Worm (Caenorhabditis elegans): ENCODE results near the gene B0353.1.

The B0353.1 gene

DNA sequence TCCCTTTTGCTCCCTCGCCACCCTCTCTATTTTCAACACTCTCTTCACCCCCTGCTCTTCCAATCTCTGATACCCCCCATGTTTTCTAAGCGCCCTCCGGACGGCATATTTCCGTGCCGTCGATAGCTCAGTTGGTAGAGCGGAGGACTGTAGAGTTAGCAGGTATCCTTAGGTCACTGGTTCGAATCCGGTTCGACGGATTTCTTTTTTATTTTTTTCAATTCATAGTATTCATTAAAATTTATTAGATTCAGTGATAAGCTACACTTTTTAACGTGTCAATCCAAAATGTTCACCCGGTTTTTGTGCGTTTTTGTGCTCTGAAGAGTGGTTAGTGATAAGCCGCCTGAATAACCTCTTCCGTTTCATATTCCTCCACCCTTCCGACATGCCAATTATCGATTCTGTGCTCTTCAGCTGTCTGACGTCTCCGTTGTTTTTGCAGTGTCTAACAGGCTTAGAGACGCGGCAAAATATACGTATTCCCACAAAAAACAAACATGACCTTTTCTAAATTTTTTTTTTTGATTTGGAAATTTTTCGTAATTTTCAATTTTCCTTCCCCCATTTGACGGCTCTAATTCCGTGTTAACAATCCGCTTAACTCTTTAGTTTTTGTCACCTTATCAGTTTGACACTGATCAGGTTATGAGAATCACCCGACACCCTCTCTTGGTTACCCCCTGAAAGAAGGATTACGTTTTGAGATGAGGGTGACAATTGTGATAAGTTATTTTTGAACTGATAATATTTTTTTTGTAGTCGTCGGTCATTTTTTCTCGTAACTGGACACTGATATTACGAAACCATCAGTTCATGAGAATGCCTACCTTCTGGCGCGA lies 20.3 kb upstream of the B0353.1 start (continued):
- TF ChIP-seq lin-26 (GFP tag; IDR thresholded peaks at IDR 0.05) = peak; percentile 59; the same call in 1 of the 2 replicates
- no peak for TF ChIP-seq sea-2 (GFP tag; IDR thresholded peaks at IDR 0.05)
- TF ChIP-seq F10E7.11 (tag; optimal IDR thresholded peaks at IDR 0.05) = no peak
- TF ChIP-seq lin-40 (tag; optimal IDR thresholded peaks at IDR 0.05) = peak; percentile 66
- no peak for TF ChIP-seq ceh-40 (GFP tag; IDR thresholded peaks at IDR 0.05)
- no peak for TF ChIP-seq F52B5.7 (tag; optimal IDR thresholded peaks at IDR 0.05)
- TF ChIP-seq hlh-12 (tag; optimal IDR thresholded peaks at IDR 0.05) = no peak
- TF ChIP-seq F23B12.7 (tag; optimal IDR thresholded peaks at IDR 0.05; ENCODE audit: insufficient read depth) = peak; percentile 14

DNA sequence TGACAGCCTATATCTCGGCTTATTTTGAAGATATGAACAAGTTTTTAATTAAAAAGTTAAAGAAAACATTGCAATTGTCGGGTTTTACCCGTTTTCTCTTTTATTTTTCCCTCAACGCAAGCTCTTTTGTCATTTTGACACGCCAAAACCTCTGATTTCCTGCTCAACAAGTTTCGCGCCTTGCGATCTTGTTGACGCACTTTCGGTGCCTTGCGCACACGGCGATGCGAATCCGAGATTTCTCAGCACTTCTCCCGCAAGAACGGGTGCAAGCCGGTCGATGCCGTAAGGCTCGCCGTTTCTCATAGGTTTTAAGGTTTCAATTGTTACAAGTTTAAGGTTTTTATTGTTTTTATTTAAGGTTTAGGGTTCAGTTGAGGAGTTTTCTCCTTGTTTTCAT lies 19.5 kb upstream of the B0353.1 start:
- peak; percentile 40 for TF ChIP-seq D2030.7 (GFP tag; IDR thresholded peaks at IDR 0.05)
- peak; percentile 71 for TF ChIP-seq ztf-18 (tag; optimal IDR thresholded peaks at IDR 0.05)

DNA sequence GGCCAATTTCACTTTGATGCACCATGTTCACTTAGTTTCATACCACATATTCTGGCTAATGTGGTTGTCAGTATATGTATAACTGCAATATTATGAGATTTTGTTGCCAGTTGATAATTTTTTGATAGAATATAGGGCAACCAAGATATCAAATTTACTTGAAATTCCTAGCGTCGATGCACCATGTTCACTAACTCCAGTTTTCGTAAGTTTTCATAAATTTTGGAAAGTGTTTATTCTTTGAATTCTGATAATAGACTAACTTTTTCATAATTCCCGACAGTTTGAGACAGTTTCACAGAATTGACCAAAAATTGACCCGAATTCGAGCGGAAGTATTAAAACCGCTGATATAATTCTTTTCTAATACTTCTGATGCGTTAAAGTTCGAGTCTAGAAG lies 18.7 kb upstream of the B0353.1 start:
- TF ChIP-seq ekl-4 (GFP tag; IDR thresholded peaks at IDR 0.05) = no peak

DNA sequence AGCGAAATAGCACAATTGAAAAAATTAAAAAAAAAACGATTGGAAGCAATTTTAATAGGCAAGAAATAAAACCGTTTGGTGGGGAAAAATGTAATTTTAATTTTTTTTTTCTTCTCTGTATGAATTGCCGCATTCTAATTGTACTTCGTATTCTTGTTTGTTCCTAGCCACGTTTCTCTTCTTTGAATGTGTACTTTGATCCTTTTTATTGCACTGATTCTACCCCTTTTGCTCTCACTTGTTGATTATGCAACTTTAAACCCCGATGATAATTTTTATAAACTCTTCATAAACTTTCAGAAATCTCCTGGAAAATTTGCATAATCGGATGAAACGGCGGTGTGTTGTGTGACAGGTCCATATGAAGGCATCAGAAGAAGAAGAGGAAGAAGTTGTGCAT lies 14.0 kb upstream of the B0353.1 start, which contains the start of gene T22F7.1:
T22F7.1 (plus strand) TSS at position 301 of the 400 bp plus-strand sequence.
- no peak for TF ChIP-seq egl-44 (GFP tag; IDR thresholded peaks at IDR 0.05)
- TF ChIP-seq K12H6.12 (tag; optimal IDR thresholded peaks at IDR 0.05) = no peak
- no peak for TF ChIP-seq ceh-79 (tag; optimal IDR thresholded peaks at IDR 0.05)
- TF ChIP-seq lin-35 (GFP tag; optimal IDR thresholded peaks at IDR 0.05) = no peak
- no peak for TF ChIP-seq tbp1 (GFP tag; optimal IDR thresholded peaks at IDR 0.05)
- TF ChIP-seq F39B2.1 (GFP tag; IDR thresholded peaks at IDR 0.05) = no peak
- no peak for TF ChIP-seq nfya-1 (tag; optimal IDR thresholded peaks at IDR 0.05; ENCODE audit: borderline replicate concordance, insufficient read depth)
- TF ChIP-seq F57C9.4 (tag; optimal IDR thresholded peaks at IDR 0.05) = no peak
- no peak for TF ChIP-seq attf-3 (GFP tag; conservative IDR thresholded peaks at IDR 0.05)
- TF ChIP-seq attf-5 (GFP tag; optimal IDR thresholded peaks at IDR 0.05) = no peak
- no peak for TF ChIP-seq rpc-1 (optimal IDR thresholded peaks at IDR 0.05)
- TF ChIP-seq rpc-1 (tag; optimal IDR thresholded peaks at IDR 0.05) = no peak
- TF ChIP-seq nfyb-1 (GFP tag; IDR thresholded peaks at IDR 0.05) = no peak
- no peak for TF ChIP-seq Y56A3A.18 (GFP tag; IDR thresholded peaks at IDR 0.05)
- no peak for TF ChIP-seq nhr-80 (tag; optimal IDR thresholded peaks at IDR 0.05)
- no peak for TF ChIP-seq B0261.1 (tag; optimal IDR thresholded peaks at IDR 0.05)
- TF ChIP-seq madf-3 (GFP tag; IDR thresholded peaks at IDR 0.05) = no peak
- no peak for TF ChIP-seq B0035.1 (tag; optimal IDR thresholded peaks at IDR 0.05)
- TF ChIP-seq snpc-3.4 (tag; optimal IDR thresholded peaks at IDR 0.05) = no peak
- no peak for TF ChIP-seq pbrm-1 (GFP tag; IDR thresholded peaks at IDR 0.05)

DNA sequence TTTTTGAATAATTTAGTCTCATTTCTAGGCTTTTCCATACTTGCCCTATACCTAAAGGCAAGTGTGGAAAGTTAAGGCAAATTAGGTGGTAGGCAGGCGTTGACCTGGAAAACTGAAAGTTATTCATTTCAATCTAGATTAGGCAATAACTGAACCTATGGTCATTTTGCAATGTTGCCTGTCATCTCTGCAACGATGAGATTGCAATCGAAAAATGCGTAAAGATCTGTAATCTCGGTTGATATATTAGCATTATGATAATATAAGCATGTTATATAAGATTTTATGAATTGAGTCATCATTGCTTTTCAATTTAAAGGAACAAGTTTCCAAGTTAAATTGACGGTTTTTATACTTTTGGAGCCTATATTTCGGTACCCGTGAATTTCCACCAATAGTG lies 8.0 kb upstream of the B0353.1 start:
- no peak for TF ChIP-seq hlh-12 (tag; optimal IDR thresholded peaks at IDR 0.05)
- TF ChIP-seq ceh-91 (GFP tag; IDR thresholded peaks at IDR 0.05) = no peak
- no peak for TF ChIP-seq mcd-1 (GFP tag; IDR thresholded peaks at IDR 0.05)
- TF ChIP-seq fkh-3 (tag; optimal IDR thresholded peaks at IDR 0.05) = no peak

Measured in whole organism, young adult.